Fruit fly (Drosophila melanogaster): Measurements from ENCODE around the gene PGRP-LC.

The PGRP-LC gene

dm6 chr3L:9333745-9334382 is 4.7 kb upstream of the PGRP-LC start, which contains the start of gene PGRP-LA (continued):
- TF ChIP-seq CG7372 (GFP tag; IDR thresholded peaks at IDR 0.05) (peak; percentile 98), CG8290 (GFP tag; optimal IDR thresholded peaks at IDR 0.05) (no peak), CG8290 (tag; optimal IDR thresholded peaks at IDR 0.05) (peak in 1 of 2 experiments; percentile 40), caup (GFP tag; optimal IDR thresholded peaks at IDR 0.05; ENCODE audit: severe bottlenecking) (peak; percentile 31), Meics (GFP tag; optimal IDR thresholded peaks at IDR 0.05) (peak; percentile 56), row (GFP tag; IDR thresholded peaks at IDR 0.05) (0 out of 3 replicates have a peak, but pooled peaks have one; percentile 9), CG9727 (GFP tag; optimal IDR thresholded peaks at IDR 0.05) (no peak), vvl (GFP tag; IDR thresholded peaks at IDR 0.05) (peak; percentile 35; the same call in 1 of the 2 replicates), PHDP (tag; optimal IDR thresholded peaks at IDR 0.05) (peak; percentile 63), odd (GFP tag; optimal IDR thresholded peaks at IDR 0.05) (no peak), CoRest (tag; optimal IDR thresholded peaks at IDR 0.05) (no peak), zfh1 (GFP tag; IDR thresholded peaks at IDR 0.05) (peak; percentile 34; the same call in 1 of the 3 replicates), CG3281 (GFP tag; optimal IDR thresholded peaks at IDR 0.05) (peak; percentile 36), CG4707 (GFP tag; optimal IDR thresholded peaks at IDR 0.05) (no peak), gem (tag; optimal IDR thresholded peaks at IDR 0.05) (peak; percentile 41), slp2 (GFP tag; optimal IDR thresholded peaks at IDR 0.05) (no peak), CG7357 (GFP tag; IDR thresholded peaks at IDR 0.05) (no peak), Sox100B (GFP tag; optimal IDR thresholded peaks at IDR 0.05) (peak; percentile 20), CG13296 (GFP tag; optimal IDR thresholded peaks at IDR 0.05) (peak; percentile 38), CG11456 (GFP tag; IDR thresholded peaks at IDR 0.05) (peak; percentile 84), ara (GFP tag; IDR thresholded peaks at IDR 0.05) (no peak), NFAT (GFP tag; IDR thresholded peaks at IDR 0.05) (peak; percentile 64; the same call in 1 of the 2 replicates), CG6683 (GFP tag; optimal IDR thresholded peaks at IDR 0.05) (no peak), sob (GFP tag; IDR thresholded peaks at IDR 0.05) (peak; percentile 64; the same call in 1 of the 2 replicates), CTCF (GFP tag; optimal IDR thresholded peaks at IDR 0.05) (peak; percentile 95), tin (GFP tag; optimal IDR thresholded peaks at IDR 0.05) (peak; percentile 2), MTF-1 (GFP tag; optimal IDR thresholded peaks at IDR 0.05; ENCODE audit: borderline replicate concordance) (peak; percentile 19), Hmr (GFP tag; optimal IDR thresholded peaks at IDR 0.05) (peak; percentile 27), HHEX (GFP tag; optimal IDR thresholded peaks at IDR 0.05) (peak; percentile 9), Hr51 (GFP tag; optimal IDR thresholded peaks at IDR 0.05) (peak in 1 of 2 experiments; percentile 52), ase (GFP tag; IDR thresholded peaks at IDR 0.05) (peak; percentile 24; the same call in 1 of the 3 replicates), Nf-YA (GFP tag; IDR thresholded peaks at IDR 0.05) (no peak), Dp (GFP tag; optimal IDR thresholded peaks at IDR 0.05) (peak; percentile 9), CG11247 (GFP tag; IDR thresholded peaks at IDR 0.05) (peak; percentile 80), prd (optimal IDR thresholded peaks at IDR 0.05) (no peak), prd (GFP tag; IDR thresholded peaks at IDR 0.05) (no peak), CG10543 (GFP tag; optimal IDR thresholded peaks at IDR 0.05) (peak; percentile 18), gt (GFP tag; IDR thresholded peaks at IDR 0.05) (no peak), CG30403 (GFP tag; optimal IDR thresholded peaks at IDR 0.05) (peak; percentile 12), CG15269 (tag; optimal IDR thresholded peaks at IDR 0.05) (peak; percentile 51), CG4424 (GFP tag; optimal IDR thresholded peaks at IDR 0.05) (peak; percentile 23), CG32532 (GFP tag; IDR thresholded peaks at IDR 0.05) (peak; percentile 81), cwo (GFP tag; optimal IDR thresholded peaks at IDR 0.05) (no peak), Rfx (GFP tag; IDR thresholded peaks at IDR 0.05) (peak; percentile 84), gcm (GFP tag; optimal IDR thresholded peaks at IDR 0.05) (no peak), lmd (GFP tag; IDR thresholded peaks at IDR 0.05) (peak; percentile 47; the same call in 1 of the 2 replicates), cato (GFP tag; optimal IDR thresholded peaks at IDR 0.05; ENCODE audit: borderline replicate concordance) (no peak), Asciz (GFP tag; optimal IDR thresholded peaks at IDR 0.05) (peak; percentile 29), fd3F (GFP tag; optimal IDR thresholded peaks at IDR 0.05) (peak; percentile 25), CG4820 (GFP tag; optimal IDR thresholded peaks at IDR 0.05) (no peak)
